Fruit fly (Drosophila melanogaster): ENCODE measurements around the gene PGRP-LC.

Gene PGRP-LC

DNA sequence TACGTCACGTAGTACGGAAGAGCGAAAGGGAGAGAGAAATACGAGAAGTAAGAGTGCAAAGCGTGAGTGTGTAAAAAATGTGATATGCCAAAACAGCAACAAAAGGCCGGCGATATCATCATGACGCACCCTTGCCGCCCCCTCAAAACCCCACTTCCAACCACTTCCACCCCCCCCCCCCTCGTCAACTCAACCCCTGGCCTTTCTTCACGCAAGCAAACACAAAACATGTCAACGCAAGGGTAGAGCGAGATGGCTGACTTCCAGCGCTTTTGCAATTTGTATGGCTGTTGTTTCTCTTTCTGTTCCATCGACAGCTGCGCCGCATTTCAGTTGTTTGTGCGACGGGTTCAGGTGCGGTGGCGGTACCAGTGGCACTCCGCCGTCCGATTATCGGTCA lies 2.9 kb upstream of the PGRP-LC start (continued):
- TF ChIP-seq Drgx (GFP tag; IDR thresholded peaks at IDR 0.05) (peak; percentile 60; the same call in 1 of the 2 replicates), C15 (GFP tag; IDR thresholded peaks at IDR 0.05) (no peak), slbo (GFP tag; IDR thresholded peaks at IDR 0.05) (peak; percentile 50), CG7357 (GFP tag; IDR thresholded peaks at IDR 0.05) (no peak), CG6175 (GFP tag; IDR thresholded peaks at IDR 0.05) (peak; percentile 64; the same call in 1 of the 3 replicates), CG9932 (GFP tag; IDR thresholded peaks at IDR 0.05) (peak; percentile 31; the same call in 1 of the 2 replicates), kni (GFP tag; optimal IDR thresholded peaks at IDR 0.05) (peak; percentile 47), CrebB (tag; optimal IDR thresholded peaks at IDR 0.05) (no peak), abd-A (tag; optimal IDR thresholded peaks at IDR 0.05) (peak; percentile 43), GATAe (GFP tag; conservative IDR thresholded peaks at IDR 0.05) (peak; percentile 61; the same call in 1 of the 2 replicates), tup (GFP tag; optimal IDR thresholded peaks at IDR 0.05) (no peak), CG31224 (GFP tag; IDR thresholded peaks at IDR 0.05) (0 out of 2 replicates have a peak, but pooled peaks have one; percentile 4), nerfin-2 (GFP tag; IDR thresholded peaks at IDR 0.05; ENCODE audit: partially characterized antibody) (no peak), HLH4C (GFP tag; IDR thresholded peaks at IDR 0.05; ENCODE audit: partially characterized antibody) (peak; percentile 33; the same call in 2 of the 3 replicates), fd64A (GFP tag; optimal IDR thresholded peaks at IDR 0.05) (no peak), ttk (GFP tag; IDR thresholded peaks at IDR 0.05) (peak; percentile 72), br (optimal IDR thresholded peaks at IDR 0.05) (no peak), chinmo (GFP tag; IDR thresholded peaks at IDR 0.05; ENCODE audit: partially characterized antibody) (peak; percentile 88), HLH3B (GFP tag; IDR thresholded peaks at IDR 0.05) (0 out of 2 replicates have a peak, but pooled peaks have one; percentile 37), CG11504 (tag; optimal IDR thresholded peaks at IDR 0.05) (no peak), bbx (GFP tag; IDR thresholded peaks at IDR 0.05; ENCODE audit: partially characterized antibody) (0 out of 2 replicates have a peak, but pooled peaks have one; percentile 32), HmgZ (tag; optimal IDR thresholded peaks at IDR 0.05) (peak; percentile 14), crol (GFP tag; IDR thresholded peaks at IDR 0.05) (peak; percentile 98), Eip74EF (GFP tag; optimal IDR thresholded peaks at IDR 0.05) (peak in 1 of 2 experiments; percentile 50), Aef1 (GFP tag; IDR thresholded peaks at IDR 0.05) (peak; percentile 80), CG9727 (GFP tag; optimal IDR thresholded peaks at IDR 0.05) (no peak), Trl (optimal IDR thresholded peaks at IDR 0.05) (peak; percentile 34 to 43), Trl (GFP tag; optimal IDR thresholded peaks at IDR 0.05) (no peak), tap (tag; optimal IDR thresholded peaks at IDR 0.05) (no peak), klu (GFP tag; IDR thresholded peaks at IDR 0.05) (peak; percentile 46; the same call in 1 of the 2 replicates), Atf6 (GFP tag; IDR thresholded peaks at IDR 0.05) (peak; percentile 34; the same call in 1 of the 2 replicates), CG9437 (GFP tag; optimal IDR thresholded peaks at IDR 0.05) (peak; percentile 47), vvl (GFP tag; IDR thresholded peaks at IDR 0.05) (peak; percentile 47; the same call in 1 of the 2 replicates), sima (GFP tag; optimal IDR thresholded peaks at IDR 0.05) (no peak), CG15073 (GFP tag; optimal IDR thresholded peaks at IDR 0.05) (no peak), pan (optimal IDR thresholded peaks at IDR 0.05) (no peak), pan (GFP tag; optimal IDR thresholded peaks at IDR 0.05 in 1 of 2, IDR thresholded peaks at IDR 0.05 in 1 of 2) (peak in 1 of 2 experiments; percentile 52), nau (GFP tag; optimal IDR thresholded peaks at IDR 0.05) (peak; percentile 29), CG12236 (GFP tag; optimal IDR thresholded peaks at IDR 0.05) (no peak), sd (tag; optimal IDR thresholded peaks at IDR 0.05) (peak; percentile 36), cato (GFP tag; optimal IDR thresholded peaks at IDR 0.05; ENCODE audit: borderline replicate concordance) (no peak), CG7372 (GFP tag; IDR thresholded peaks at IDR 0.05) (peak; percentile 52; the same call in 1 of the 2 replicates), Jarid2 (GFP tag; optimal IDR thresholded peaks at IDR 0.05) (peak; percentile 3), sc (optimal IDR thresholded peaks at IDR 0.05) (no peak), sc (GFP tag; optimal IDR thresholded peaks at IDR 0.05) (no peak), CG18476 (GFP tag; optimal IDR thresholded peaks at IDR 0.05) (no peak)
